Fruit fly (Drosophila melanogaster): Measurements from ENCODE around the gene Sld5.

Gene Sld5

DNA sequence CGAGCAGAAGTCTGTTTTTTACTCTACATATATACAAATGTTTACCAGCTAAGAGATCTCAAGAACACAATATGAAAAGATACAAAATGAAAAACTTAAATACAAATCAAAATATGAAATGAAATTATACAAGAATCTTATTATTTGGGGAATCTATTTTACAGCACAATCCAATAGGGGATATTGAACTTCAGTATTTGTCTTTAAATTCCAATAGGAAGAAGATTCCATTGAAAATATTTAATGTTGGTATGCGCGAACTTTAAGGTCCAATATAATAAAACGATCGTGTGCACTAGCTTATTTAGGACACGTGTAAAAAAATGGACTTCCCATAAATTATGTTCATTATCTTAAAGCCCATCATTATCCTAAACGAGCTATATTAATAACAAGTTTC, 18.4 kb downstream of the Sld5 start:
- TF ChIP-seq Dif (GFP tag; optimal IDR thresholded peaks at IDR 0.05; ENCODE audit: partially characterized antibody) (no peak), jim (GFP tag; optimal IDR thresholded peaks at IDR 0.05) (no peak), sage (GFP tag; optimal IDR thresholded peaks at IDR 0.05) (no peak), Rel (GFP tag; optimal IDR thresholded peaks at IDR 0.05) (no peak), Rel (tag; optimal IDR thresholded peaks at IDR 0.05) (no peak), tai (GFP tag; optimal IDR thresholded peaks at IDR 0.05) (no peak), CG9705 (GFP tag; optimal IDR thresholded peaks at IDR 0.05) (no peak), dsf (GFP tag; optimal IDR thresholded peaks at IDR 0.05; ENCODE audit: borderline replicate concordance) (no peak), fru (GFP tag; optimal IDR thresholded peaks at IDR 0.05) (no peak), woc (GFP tag; optimal IDR thresholded peaks at IDR 0.05) (no peak), CrebA (GFP tag; optimal IDR thresholded peaks at IDR 0.05; ENCODE audit: borderline replicate concordance) (no peak), sv (GFP tag; optimal IDR thresholded peaks at IDR 0.05) (no peak), Abd-B (GFP tag; optimal IDR thresholded peaks at IDR 0.05) (no peak), dl (GFP tag; optimal IDR thresholded peaks at IDR 0.05; ENCODE audit: insufficient read depth in 1 of 2, partially characterized antibody in 2 of 2) (no peak), Vsx2 (GFP tag; optimal IDR thresholded peaks at IDR 0.05; ENCODE audit: partially characterized antibody) (no peak), ey (GFP tag; optimal IDR thresholded peaks at IDR 0.05) (no peak)

DNA sequence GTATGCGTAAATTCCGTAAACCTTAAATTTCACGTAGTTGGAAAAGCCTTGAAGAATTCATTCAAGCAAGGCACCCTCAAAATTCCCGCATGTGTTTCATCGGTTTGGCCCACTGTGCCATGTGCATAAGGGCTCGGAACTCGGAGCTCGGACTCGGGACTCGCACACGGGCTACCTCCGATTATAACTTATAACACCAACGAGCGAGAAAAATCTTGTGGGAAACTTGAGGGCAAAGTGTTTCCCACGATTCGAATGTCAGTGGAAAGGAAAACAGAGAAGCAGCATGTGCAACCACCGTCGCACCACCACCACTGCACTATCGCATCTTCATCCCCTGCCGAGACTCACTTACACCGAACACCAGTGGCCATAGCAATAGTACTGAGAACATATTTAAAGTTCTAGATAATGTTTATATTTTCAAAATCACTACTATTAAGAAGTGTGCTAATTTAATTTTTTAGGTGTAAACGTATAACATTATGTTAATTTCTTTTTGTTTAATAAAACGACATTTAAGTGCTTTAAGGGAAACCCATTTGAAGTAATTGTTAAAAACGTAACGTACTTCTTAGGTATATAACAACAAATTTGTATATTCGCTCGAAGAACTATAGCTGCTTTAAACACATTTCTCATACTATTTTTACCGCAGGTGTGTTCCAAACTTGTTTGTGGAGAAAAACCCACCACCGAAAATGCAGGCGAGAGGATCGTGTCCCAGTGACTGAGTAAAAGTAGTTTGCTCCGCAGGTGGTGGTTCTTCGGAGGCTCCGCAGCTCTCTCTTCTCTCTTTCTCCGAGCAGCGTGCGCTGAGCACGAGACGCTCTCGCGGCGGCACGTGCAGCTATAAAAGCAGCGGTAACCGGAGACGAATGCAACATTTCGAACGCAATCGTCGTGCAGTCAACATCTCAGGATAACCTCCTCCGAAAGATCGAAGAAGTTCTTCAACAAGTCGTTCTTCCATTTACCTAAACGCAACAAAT, 19.9 kb downstream of the Sld5 start:
- peak; percentile 61 for TF ChIP-seq sage (GFP tag; optimal IDR thresholded peaks at IDR 0.05)
- peak; percentile 97 for TF ChIP-seq Sp1 (GFP tag; optimal IDR thresholded peaks at IDR 0.05)
- no peak for TF ChIP-seq Myc (optimal IDR thresholded peaks at IDR 0.05)
- TF ChIP-seq dmrt93B (GFP tag; optimal IDR thresholded peaks at IDR 0.05): peak; percentile 87
- TF ChIP-seq pan (optimal IDR thresholded peaks at IDR 0.05): no peak
- peak; percentile 85 for TF ChIP-seq brk (GFP tag; optimal IDR thresholded peaks at IDR 0.05)
- no peak for TF ChIP-seq jim (GFP tag; optimal IDR thresholded peaks at IDR 0.05)
- TF ChIP-seq Dif (GFP tag; optimal IDR thresholded peaks at IDR 0.05; ENCODE audit: partially characterized antibody): peak; percentile 71
- TF ChIP-seq ey (GFP tag; optimal IDR thresholded peaks at IDR 0.05): peak; percentile 88
- TF ChIP-seq HLH106 (tag; optimal IDR thresholded peaks at IDR 0.05): peak; percentile 94
- no peak for TF ChIP-seq lola (GFP tag; optimal IDR thresholded peaks at IDR 0.05)
- TF ChIP-seq foxo (GFP tag; optimal IDR thresholded peaks at IDR 0.05): peak in 1 of 2 experiments; percentile 91
- TF ChIP-seq tai (GFP tag; optimal IDR thresholded peaks at IDR 0.05): peak; percentile 76
- no peak for TF ChIP-seq Mio (GFP tag; optimal IDR thresholded peaks at IDR 0.05)
- TF ChIP-seq Hr78 (GFP tag; optimal IDR thresholded peaks at IDR 0.05): no peak
- TF ChIP-seq Hr83 (GFP tag; optimal IDR thresholded peaks at IDR 0.05; ENCODE audit: poor library complexity, severe bottlenecking): no peak
- peak; percentile 91 for TF ChIP-seq OdsH (GFP tag; optimal IDR thresholded peaks at IDR 0.05)
- TF ChIP-seq fru (GFP tag; optimal IDR thresholded peaks at IDR 0.05): peak; percentile 96
- TF ChIP-seq CG9705 (GFP tag; optimal IDR thresholded peaks at IDR 0.05): peak; percentile 84
- no peak for TF ChIP-seq CrebA (GFP tag; optimal IDR thresholded peaks at IDR 0.05; ENCODE audit: borderline replicate concordance)
- peak; percentile 93 for TF ChIP-seq h (GFP tag; optimal IDR thresholded peaks at IDR 0.05)
- peak; percentile 80 for TF ChIP-seq Jra (GFP tag; optimal IDR thresholded peaks at IDR 0.05)
- TF ChIP-seq Rel (GFP tag; optimal IDR thresholded peaks at IDR 0.05): no peak
- peak; percentile 54 for TF ChIP-seq Rel (tag; optimal IDR thresholded peaks at IDR 0.05)
- no peak for TF ChIP-seq N (GFP tag; optimal IDR thresholded peaks at IDR 0.05)
- peak; percentile 31 to 48 for TF ChIP-seq dl (GFP tag; optimal IDR thresholded peaks at IDR 0.05; ENCODE audit: insufficient read depth in 1 of 2, partially characterized antibody in 2 of 2)
- peak; percentile 73 for TF ChIP-seq Dfd (GFP tag; optimal IDR thresholded peaks at IDR 0.05)
- TF ChIP-seq CG32264 (GFP tag; optimal IDR thresholded peaks at IDR 0.05): peak; percentile 75
- TF ChIP-seq Hnf4 (GFP tag; optimal IDR thresholded peaks at IDR 0.05): peak; percentile 71
- TF ChIP-seq Abd-B (GFP tag; optimal IDR thresholded peaks at IDR 0.05): no peak
- TF ChIP-seq usp (GFP tag; optimal IDR thresholded peaks at IDR 0.05): no peak
- TF ChIP-seq dsf (GFP tag; optimal IDR thresholded peaks at IDR 0.05; ENCODE audit: borderline replicate concordance): peak; percentile 55
- TF ChIP-seq rgr (GFP tag; optimal IDR thresholded peaks at IDR 0.05): peak; percentile 86
- TF ChIP-seq psq (GFP tag; optimal IDR thresholded peaks at IDR 0.05): peak; percentile 88
- TF ChIP-seq sv (GFP tag; optimal IDR thresholded peaks at IDR 0.05): peak; percentile 72
- TF ChIP-seq br (GFP tag; optimal IDR thresholded peaks at IDR 0.05): peak; percentile 90
- peak; percentile 18 for TF ChIP-seq Vsx2 (GFP tag; optimal IDR thresholded peaks at IDR 0.05; ENCODE audit: partially characterized antibody)
- TF ChIP-seq woc (GFP tag; optimal IDR thresholded peaks at IDR 0.05): peak; percentile 93

All from whole organism, wandering third instar larva.